Worm (Caenorhabditis elegans) whole organism, L2 larva: ENCODE data around the gene T16D1.1.

Experiments used
- C34F6.9 ChIP-seq: fragments of 150-350 bp; optimal IDR thresholded peaks from 2 replicates; lab custom pipeline; 2014; ENCODE audit warnings: missing biosample characterization, missing genetic modification characterization
- F13H6.1 ChIP-seq: sonication (generic microtip); optimal IDR thresholded peaks from 2 replicates; lab custom pipeline; 2016; ENCODE audit warnings: missing genetic modification characterization, missing compliant biosample characterization
- R02D3.7 ChIP-seq: fragments of 150-350 bp; optimal IDR thresholded peaks from 2 replicates; lab custom pipeline; 2014; ENCODE audit warnings: missing biosample characterization, missing genetic modification characterization
- Y55F3AM.14 ChIP-seq: fragments of 200-800 bp; sonication (Bioruptor generic); optimal IDR thresholded peaks from 2 replicates; lab custom pipeline; 2018; ENCODE audit warnings: mild to moderate bottlenecking, missing genetic modification characterization, missing compliant biosample characterization
- ZK546.5 ChIP-seq: sonication (generic microtip); optimal IDR thresholded peaks from 2 replicates; lab custom pipeline; 2017; ENCODE audit warnings: missing biosample characterization, missing genetic modification characterization
- alr-1 ChIP-seq: fragments of 150-350 bp; optimal IDR thresholded peaks from 2 replicates; lab custom pipeline; 2014; ENCODE audit warnings: missing biosample characterization, missing genetic modification characterization
- aly-2 ChIP-seq: fragments of 150-350 bp; optimal IDR thresholded peaks from 2 replicates; lab custom pipeline; 2014; ENCODE audit warnings: missing biosample characterization, missing genetic modification characterization
- ama-1 ChIP-seq: fragments of 150-350 bp; optimal IDR thresholded peaks from 2 replicates; lab custom pipeline; 2018; ENCODE audit warnings: inconsistent platforms
- ceh-16 ChIP-seq: fragments of 150-350 bp; optimal IDR thresholded peaks from 2 replicates; lab custom pipeline; 2014; ENCODE audit warnings: missing biosample characterization, missing genetic modification characterization
- dmd-4 ChIP-seq: sonication (generic microtip); optimal IDR thresholded peaks from 2 replicates; lab custom pipeline; 2017; ENCODE audit warnings: missing biosample characterization, missing genetic modification characterization
- elt-1 ChIP-seq: fragments of 150-350 bp; optimal IDR thresholded peaks from 2 replicates; lab custom pipeline; 2014; ENCODE audit warnings: missing biosample characterization, missing genetic modification characterization
- fos-1 ChIP-seq: fragments of 150-350 bp; optimal IDR thresholded peaks from 2 replicates; lab custom pipeline; 2014; ENCODE audit warnings: missing biosample characterization, missing genetic modification characterization
- gmeb-1 ChIP-seq: fragments of 150-350 bp; optimal IDR thresholded peaks from 2 replicates; lab custom pipeline; 2014; ENCODE audit warnings: missing biosample characterization, missing genetic modification characterization
- lin-11 ChIP-seq: fragments of 150-350 bp; sonication (generic microtip); optimal IDR thresholded peaks from 2 replicates; lab custom pipeline; 2014; ENCODE audit warnings: missing biosample characterization, missing genetic modification characterization, inconsistent platforms, mixed read lengths
- lsy-2 ChIP-seq, 2 experiments: fragments of 150-350 bp in 1 of 2; sonication (generic microtip) in 1 of 2; optimal IDR thresholded peaks; 2 replicates each; lab custom pipeline; 2014 to 2017; ENCODE audit warnings: missing biosample characterization in 2 of 2, missing genetic modification characterization in 2 of 2
- mbf-1 ChIP-seq: sonication (generic microtip); optimal IDR thresholded peaks from 2 replicates; lab custom pipeline; 2017; ENCODE audit warnings: missing biosample characterization, missing genetic modification characterization
- mdl-1 ChIP-seq, 2 experiments: fragments of 150-350 bp in 1 of 2; sonication (generic microtip) in 1 of 2; optimal IDR thresholded peaks; 2 replicates each; lab custom pipeline; 2017; ENCODE audit warnings: missing biosample characterization in 2 of 2, missing genetic modification characterization in 2 of 2
- nhr-11 ChIP-seq: fragments of 150-350 bp; optimal IDR thresholded peaks from 2 replicates; lab custom pipeline; 2014; ENCODE audit warnings: missing biosample characterization, missing genetic modification characterization
- nhr-12 ChIP-seq: fragments of 150-350 bp; optimal IDR thresholded peaks from 2 replicates; lab custom pipeline; 2014; ENCODE audit warnings: missing biosample characterization, missing genetic modification characterization
- nhr-129 ChIP-seq: fragments of 150-350 bp; optimal IDR thresholded peaks from 2 replicates; lab custom pipeline; 2014; ENCODE audit warnings: missing biosample characterization, missing genetic modification characterization
- nhr-21 ChIP-seq: fragments of 150-350 bp; optimal IDR thresholded peaks from 2 replicates; lab custom pipeline; 2014; ENCODE audit warnings: missing biosample characterization, missing genetic modification characterization
- nhr-23 ChIP-seq: fragments of 150-350 bp; optimal IDR thresholded peaks from 2 replicates; lab custom pipeline; 2014; ENCODE audit warnings: missing biosample characterization, missing genetic modification reagents, missing genetic modification characterization
- nhr-237 ChIP-seq: fragments of 150-350 bp; optimal IDR thresholded peaks from 2 replicates; lab custom pipeline; 2014; ENCODE audit warnings: missing biosample characterization, missing genetic modification characterization
- nhr-77 ChIP-seq: fragments of 150-350 bp; optimal IDR thresholded peaks from 2 replicates; lab custom pipeline; 2014; ENCODE audit warnings: missing biosample characterization, missing genetic modification characterization
- peb-1 ChIP-seq: fragments of 150-350 bp; optimal IDR thresholded peaks from 2 replicates; lab custom pipeline; 2014; ENCODE audit warnings: missing biosample characterization, missing genetic modification characterization
- sem-4 ChIP-seq: fragments of 150-350 bp; optimal IDR thresholded peaks from 2 replicates; lab custom pipeline; 2014; ENCODE audit warnings: missing biosample characterization, missing genetic modification reagents, missing genetic modification characterization
- skn-1 ChIP-seq: sonication (generic microtip); optimal IDR thresholded peaks from 2 replicates; lab custom pipeline; 2017; ENCODE audit warnings: missing biosample characterization, missing genetic modification characterization
- sma-3 ChIP-seq: sonication (generic microtip); optimal IDR thresholded peaks from 2 replicates; lab custom pipeline; 2016; ENCODE audit warnings: missing genetic modification reagents, missing genetic modification characterization, missing compliant biosample characterization
- sma-9 ChIP-seq, 2 experiments: fragments of 150-350 bp in 1 of 2; sonication (generic microtip) in 1 of 2; optimal IDR thresholded peaks; 2 replicates each; lab custom pipeline; 2014 to 2016; ENCODE audit warnings: missing genetic modification characterization in 2 of 2, mild to moderate bottlenecking in 1 of 2, missing biosample characterization in 1 of 2, missing compliant biosample characterization in 1 of 2, missing genetic modification reagents in 1 of 2, moderate library complexity in 1 of 2
- snpc-4 ChIP-seq: fragments of 150-350 bp; optimal IDR thresholded peaks from 2 replicates; lab custom pipeline; 2014; ENCODE audit warnings: missing biosample characterization, missing genetic modification characterization
- unc-55 ChIP-seq: fragments of 150-350 bp; sonication (generic microtip); optimal IDR thresholded peaks from 3 replicates; lab custom pipeline; 2014; ENCODE audit warnings: missing biosample characterization, missing genetic modification reagents, missing genetic modification characterization
- ztf-1 ChIP-seq: fragments of 200-800 bp; sonication (Bioruptor generic); conservative IDR thresholded peaks from 2 replicates; pipeline ENCODE4 v1.3.6; 2022; ENCODE audit warnings: missing genetic modification characterization, missing compliant biosample characterization
- ztf-11 ChIP-seq: sonication (generic microtip); optimal IDR thresholded peaks from 2 replicates; lab custom pipeline; 2017; ENCODE audit warnings: missing biosample characterization, missing genetic modification characterization

Gene T16D1.1

DNA sequence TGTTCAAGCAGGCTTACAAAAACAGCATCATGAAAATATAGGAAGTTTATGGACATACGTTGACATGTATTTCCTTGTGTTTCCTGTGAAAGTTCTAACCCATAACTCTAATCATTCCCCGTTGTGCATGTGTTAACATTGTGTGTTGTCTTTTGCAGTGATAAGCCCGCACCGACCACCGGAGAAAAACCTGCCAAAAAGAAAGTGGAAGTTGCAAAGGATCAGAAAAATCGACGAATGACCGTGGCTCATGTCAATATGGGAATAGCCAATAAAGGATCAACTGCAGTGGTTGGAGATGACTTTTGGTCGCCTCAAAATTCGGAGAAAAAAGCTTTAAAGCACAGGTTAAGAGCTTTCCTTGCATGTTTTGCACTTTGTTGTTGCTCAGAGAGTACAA lies 36.2 kb downstream of the T16D1.1 start:
- TF ChIP-seq sma-9 (GFP tag; optimal IDR thresholded peaks at IDR 0.05; lab: Kevin White, UChicago) (no peak), sma-9 (tag; optimal IDR thresholded peaks at IDR 0.05; lab: Kevin White, UChicago) (no peak), ceh-16 (tag; lab: Kevin White, UChicago) (no peak), peb-1 (tag; lab: Kevin White, UChicago) (no peak), nhr-77 (tag; lab: Kevin White, UChicago) (no peak), sem-4 (tag; lab: Kevin White, UChicago) (no peak), nhr-23 (tag; lab: Kevin White, UChicago) (no peak), dmd-4 (tag; lab: Kevin White, UChicago) (no peak), fos-1 (tag; lab: Kevin White, UChicago) (no peak), Y55F3AM.14 (no peak), nhr-237 (tag; lab: Kevin White, UChicago) (no peak), alr-1 (no peak), F13H6.1 (tag; lab: Kevin White, UChicago) (no peak)
- TF ChIP-seq, all 48 proteins: peak for 0

DNA sequence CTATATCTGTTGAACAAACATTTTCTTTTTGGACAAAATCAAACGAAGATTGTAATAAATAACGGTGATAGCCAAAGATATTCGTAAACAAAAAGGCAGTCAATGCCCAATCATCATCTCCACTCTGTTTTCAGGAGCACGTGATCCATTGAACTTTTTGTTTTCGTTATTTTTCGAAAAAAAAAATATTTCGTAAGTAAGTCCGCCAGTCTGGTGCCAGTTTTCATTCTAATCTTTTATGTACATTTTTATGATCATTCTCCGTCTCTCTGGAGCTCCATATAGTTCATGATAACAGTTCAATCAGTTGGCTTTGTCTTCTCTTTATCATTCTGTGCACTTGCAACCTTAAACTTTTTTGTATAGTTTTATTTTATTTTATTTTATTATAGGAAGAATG lies 38.5 kb downstream of the T16D1.1 start, which contains the start of gene ampd-1:
Gene ampd-1, plus strand, starts transcription at position 393 of the 400 bp plus-strand sequence.
- TF ChIP-seq sma-9 (GFP tag; optimal IDR thresholded peaks at IDR 0.05; lab: Kevin White, UChicago) (peak; percentile 30), sma-9 (tag; optimal IDR thresholded peaks at IDR 0.05; lab: Kevin White, UChicago) (no peak), C34F6.9 (peak; percentile 38), F13H6.1 (tag; lab: Kevin White, UChicago) (peak; percentile 27), skn-1 (tag; lab: Kevin White, UChicago) (peak; percentile 6), nhr-129 (peak; percentile 47), sma-3 (GFP tag; lab: Kevin White, UChicago) (peak; percentile 16), gmeb-1 (tag; lab: Kevin White, UChicago) (peak; percentile 24), elt-1 (no peak), ztf-1 (GFP tag; lab: Robert Waterston, UW) (no peak), fos-1 (tag; lab: Kevin White, UChicago) (peak; percentile 60)

DNA sequence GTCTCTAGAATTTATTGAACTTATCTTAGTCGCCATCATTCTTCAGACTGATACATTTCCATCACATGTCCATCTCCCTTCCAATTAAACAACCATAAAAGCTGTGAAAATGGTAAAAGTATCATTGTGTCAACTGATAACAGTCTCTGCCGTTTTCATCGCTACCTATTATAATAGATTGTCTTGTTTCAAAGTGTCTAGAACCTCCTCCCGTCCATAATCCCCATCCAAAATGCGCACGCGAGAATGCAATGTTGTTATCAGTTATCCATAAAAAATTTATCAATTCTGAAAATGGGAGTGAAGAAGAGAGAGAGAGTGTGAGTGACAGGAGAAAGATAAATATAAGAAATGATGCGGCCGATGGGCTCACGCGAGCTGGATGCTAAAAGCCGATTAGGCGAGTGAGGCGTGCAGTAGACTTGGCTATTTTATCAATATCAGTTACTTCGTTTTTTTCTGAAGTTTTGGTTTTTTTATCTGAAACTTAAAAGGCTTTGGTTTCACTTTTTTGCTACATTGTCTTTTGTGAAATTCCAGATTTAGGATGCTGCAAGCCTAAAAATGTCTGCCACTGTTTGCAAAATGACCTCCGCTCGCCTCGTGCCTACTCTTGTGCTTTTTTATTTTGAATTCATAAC lies 39.4 kb downstream of the T16D1.1 start:
- TF ChIP-seq nhr-12 (tag; lab: Kevin White, UChicago): no peak
- no peak for TF ChIP-seq aly-2 (tag; lab: Kevin White, UChicago)
- peak; percentile 17 for TF ChIP-seq skn-1 (tag; lab: Kevin White, UChicago)
- no peak for TF ChIP-seq unc-55 (GFP tag; lab: Kevin White, UChicago)
- no peak for TF ChIP-seq nhr-11 (tag; lab: Kevin White, UChicago)
- TF ChIP-seq alr-1: no peak
- TF ChIP-seq nhr-23 (tag; lab: Kevin White, UChicago): no peak
- no peak for TF ChIP-seq ztf-11 (tag; lab: Kevin White, UChicago)
- peak in 1 of 2 experiments; percentile 6 for TF ChIP-seq lsy-2 (tag; optimal IDR thresholded peaks at IDR 0.05; lab: Kevin White, UChicago)
- TF ChIP-seq mdl-1 (tag; optimal IDR thresholded peaks at IDR 0.05; lab: Kevin White, UChicago): peak in 1 of 2 experiments; percentile 38
- no peak for TF ChIP-seq lin-11 (tag; lab: Kevin White, UChicago)
- TF ChIP-seq F13H6.1 (tag; lab: Kevin White, UChicago): peak; percentile 59
- no peak for TF ChIP-seq R02D3.7 (tag; lab: Kevin White, UChicago)
- TF ChIP-seq ama-1 (lab: Kevin White, UChicago): no peak
- no peak for TF ChIP-seq ceh-16 (tag; lab: Kevin White, UChicago)
- TF ChIP-seq snpc-4 (tag; lab: Kevin White, UChicago): peak; percentile 19
- no peak for TF ChIP-seq nhr-21 (tag; lab: Kevin White, UChicago)
- peak; percentile 47 for TF ChIP-seq sma-3 (GFP tag; lab: Kevin White, UChicago)
- TF ChIP-seq gmeb-1 (tag; lab: Kevin White, UChicago): peak; percentile 58
- TF ChIP-seq nhr-237 (tag; lab: Kevin White, UChicago): no peak
- peak; percentile 81 for TF ChIP-seq fos-1 (tag; lab: Kevin White, UChicago)
- TF ChIP-seq sma-9 (GFP tag; optimal IDR thresholded peaks at IDR 0.05; lab: Kevin White, UChicago): peak; percentile 32
- no peak for TF ChIP-seq sma-9 (tag; optimal IDR thresholded peaks at IDR 0.05; lab: Kevin White, UChicago)
- TF ChIP-seq ZK546.5: no peak
- TF ChIP-seq peb-1 (tag; lab: Kevin White, UChicago): no peak
- no peak for TF ChIP-seq nhr-77 (tag; lab: Kevin White, UChicago)
- no peak for TF ChIP-seq mbf-1 (tag; lab: Kevin White, UChicago)
- peak; percentile 15 for TF ChIP-seq nhr-129
